Worm (Caenorhabditis elegans): ENCODE data around the gene nspc-1.

ce11 chrX:8563663-8564450 lies 29.0 kb upstream of the nspc-1 start:
- TF ChIP-seq pha-4 (tag; optimal IDR thresholded peaks at IDR 0.05) (no peak), nhr-25 (tag; optimal IDR thresholded peaks at IDR 0.05) (no peak), ama-1 (optimal IDR thresholded peaks at IDR 0.05) (no peak), nhr-12 (tag; optimal IDR thresholded peaks at IDR 0.05) (no peak), mdl-1 (tag; optimal IDR thresholded peaks at IDR 0.05) (no peak), ceh-82 (tag; optimal IDR thresholded peaks at IDR 0.05) (no peak), snpc-4 (tag; optimal IDR thresholded peaks at IDR 0.05) (no peak), fkh-10 (GFP tag; optimal IDR thresholded peaks at IDR 0.05) (no peak)

Measured in whole organism, L3 larva.